Fruit fly (Drosophila melanogaster): ENCODE data around the gene Cip4.

The Cip4 gene

dm6 chr3L:4375675-4376366 lies 11.9 kb upstream of the Cip4 start:
- TF ChIP-seq CG8478 (optimal IDR thresholded peaks at IDR 0.05) (no peak), CTCF (optimal IDR thresholded peaks at IDR 0.05) (no peak)

- TF ChIP-seq CTCF (optimal IDR thresholded peaks at IDR 0.05), result no peak
- no peak for TF ChIP-seq CG8478 (optimal IDR thresholded peaks at IDR 0.05)
Observed at dm6 chr3L:4371978-4372377, 8.1 kb upstream of the Cip4 start.

dm6 chr3L:4367339-4367738 lies 3.4 kb upstream of the Cip4 start, which contains the start of gene CG11342:
CG11342 (minus strand) TSS chr3L:4367458.
- TF ChIP-seq CTCF (optimal IDR thresholded peaks at IDR 0.05) (no peak), CG8478 (optimal IDR thresholded peaks at IDR 0.05) (no peak)

dm6 chr3L:4365197-4365596 lies 1.3 kb upstream of the Cip4 start, which contains the start of gene CG33514:
CG33514 (plus strand) TSS chr3L:4365434.
- no peak for TF ChIP-seq CG8478 (optimal IDR thresholded peaks at IDR 0.05)
- no peak for TF ChIP-seq CTCF (optimal IDR thresholded peaks at IDR 0.05)

dm6 chr3L:4363484-4363883 lies 418 bp downstream of the Cip4 start:
- no peak for TF ChIP-seq CTCF (optimal IDR thresholded peaks at IDR 0.05)
- TF ChIP-seq CG8478 (optimal IDR thresholded peaks at IDR 0.05), result no peak

- TF ChIP-seq CTCF (optimal IDR thresholded peaks at IDR 0.05) (no peak), CG8478 (optimal IDR thresholded peaks at IDR 0.05) (no peak)
Observed at dm6 chr3L:4362937-4363336, 965 bp downstream of the Cip4 start.

- TF ChIP-seq CG8478 (optimal IDR thresholded peaks at IDR 0.05) (no peak), CTCF (optimal IDR thresholded peaks at IDR 0.05) (no peak)
Observed at dm6 chr3L:4360376-4360703, 3.6 kb downstream of the Cip4 start.

- TF ChIP-seq CG8478 (optimal IDR thresholded peaks at IDR 0.05), result no peak
- no peak for TF ChIP-seq CTCF (optimal IDR thresholded peaks at IDR 0.05)
Observed at dm6 chr3L:4359688-4360375, 4.1 kb downstream of the Cip4 start.

- TF ChIP-seq CG8478 (optimal IDR thresholded peaks at IDR 0.05), result no peak
- TF ChIP-seq CTCF (optimal IDR thresholded peaks at IDR 0.05), result no peak
Observed at dm6 chr3L:4357705-4358131, 6.2 kb downstream of the Cip4 start.

- TF ChIP-seq CTCF (optimal IDR thresholded peaks at IDR 0.05), result no peak
- no peak for TF ChIP-seq CG8478 (optimal IDR thresholded peaks at IDR 0.05)
Observed at dm6 chr3L:4356986-4357385, 6.9 kb downstream of the Cip4 start.

dm6 chr3L:4354898-4355627 lies 8.8 kb downstream of the Cip4 start:
- no peak for TF ChIP-seq CG8478 (optimal IDR thresholded peaks at IDR 0.05)
- TF ChIP-seq CTCF (optimal IDR thresholded peaks at IDR 0.05), result no peak

- no peak for TF ChIP-seq CG8478 (optimal IDR thresholded peaks at IDR 0.05)
- no peak for TF ChIP-seq CTCF (optimal IDR thresholded peaks at IDR 0.05)
Observed at dm6 chr3L:4353657-4354075, 10.2 kb downstream of the Cip4 start.

dm6 chr3L:4352649-4353048 lies 11.3 kb downstream of the Cip4 start:
- TF ChIP-seq CTCF (optimal IDR thresholded peaks at IDR 0.05) (no peak), CG8478 (optimal IDR thresholded peaks at IDR 0.05) (no peak)

- TF ChIP-seq CTCF (optimal IDR thresholded peaks at IDR 0.05) (no peak), CG8478 (optimal IDR thresholded peaks at IDR 0.05) (no peak)
Observed at dm6 chr3L:4352009-4352408, 11.9 kb downstream of the Cip4 start.

- TF ChIP-seq CG8478 (optimal IDR thresholded peaks at IDR 0.05) (no peak), CTCF (optimal IDR thresholded peaks at IDR 0.05) (no peak)
Observed at dm6 chr3L:4349314-4349713, 14.6 kb downstream of the Cip4 start.

- no peak for TF ChIP-seq CG8478 (optimal IDR thresholded peaks at IDR 0.05)
- TF ChIP-seq CTCF (optimal IDR thresholded peaks at IDR 0.05), result no peak
Observed at dm6 chr3L:4348839-4349238, 15.1 kb downstream of the Cip4 start.

Data from S2 (cell line).